Worm (Caenorhabditis elegans): ENCODE measurements around the gene cyc-2.2.

DNA sequence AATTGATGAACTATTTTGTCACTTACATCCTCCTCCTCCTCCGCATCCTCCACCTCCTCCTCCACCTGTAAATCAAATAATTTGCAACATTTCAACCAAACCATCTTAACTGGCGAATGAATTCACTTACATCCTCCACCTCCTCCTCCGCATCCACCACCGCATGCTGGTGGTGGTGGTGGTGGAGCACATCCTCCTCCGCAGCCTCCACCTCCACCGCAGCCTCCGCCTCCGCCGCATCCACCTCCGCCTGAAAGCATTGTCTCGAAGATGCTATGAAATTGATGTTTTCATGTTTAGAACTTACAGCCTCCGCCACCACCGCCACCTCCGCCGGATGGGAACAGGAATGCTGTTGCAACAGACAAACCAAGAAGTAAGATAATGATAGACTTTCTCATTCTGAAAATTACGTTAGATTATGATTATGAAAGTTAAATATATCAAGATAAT is 35.5 kb downstream of the cyc-2.2 start, which contains the start of gene grl-23:
- TF ChIP-seq dao-5 (tag; optimal IDR thresholded peaks at IDR 0.05), result no peak
- TF ChIP-seq W03F9.2 (tag; optimal IDR thresholded peaks at IDR 0.05), result no peak
- no peak for TF ChIP-seq him-1 (tag; optimal IDR thresholded peaks at IDR 0.05)
